Worm (Caenorhabditis elegans) whole organism, L3 larva: Measurements from ENCODE around the gene C06C3.7.

Experiments used
- ceh-28 ChIP-seq: fragments of 150-350 bp; optimal IDR thresholded peaks from 2 replicates; lab custom pipeline; 2014; ENCODE audit warnings: missing biosample characterization, missing genetic modification reagents, missing genetic modification characterization
- nhr-12 ChIP-seq: fragments of 150-350 bp; optimal IDR thresholded peaks from 2 replicates; lab custom pipeline; 2014; ENCODE audit warnings: missing biosample characterization, missing genetic modification characterization
- ztf-4 ChIP-seq: fragments of 150-350 bp; optimal IDR thresholded peaks from 2 replicates; lab custom pipeline; 2014; ENCODE audit warnings: missing biosample characterization, missing genetic modification characterization

DNA sequence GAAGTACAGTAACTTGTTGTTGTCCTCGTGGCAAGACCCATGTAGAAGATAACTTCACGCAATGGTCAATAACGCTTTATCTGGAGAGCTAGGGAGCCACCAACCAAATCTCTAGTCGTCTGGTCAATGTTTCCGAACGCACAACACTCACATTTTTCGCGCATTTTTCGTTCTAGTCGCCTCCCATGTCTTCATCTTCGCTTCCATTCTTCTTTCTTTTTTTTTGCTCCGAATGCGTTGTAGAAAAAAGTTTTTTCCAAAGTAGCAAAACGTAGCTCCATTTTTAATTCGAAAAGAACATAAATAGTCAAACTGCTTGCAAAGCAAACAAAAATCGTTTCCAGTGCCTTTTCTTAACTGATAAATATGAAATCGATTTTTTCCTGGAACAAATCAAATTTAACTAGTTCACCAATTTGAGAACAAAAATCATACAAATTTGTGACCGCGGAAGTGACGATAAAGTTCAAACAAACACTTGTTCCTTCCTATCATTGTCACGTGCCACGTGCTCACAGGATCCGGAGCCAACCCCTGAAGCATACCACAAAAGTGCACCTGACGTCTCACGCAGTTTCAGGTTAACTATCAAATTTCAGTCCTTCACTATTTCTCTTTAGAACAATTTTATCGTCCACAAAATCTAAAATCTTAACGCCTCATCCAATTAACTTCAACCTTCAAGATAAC, 33.6 kb downstream of the C06C3.7 start:
- TF ChIP-seq ztf-4 (tag; lab: Kevin White, UChicago): no peak
- no peak for TF ChIP-seq ceh-28 (tag; lab: Kevin White, UChicago)
- no peak for TF ChIP-seq nhr-12 (tag; lab: Kevin White, UChicago)
